Worm (Caenorhabditis elegans): ENCODE results near the gene Y81G3A.1.
A peak's percentile ranks its signal among the peaks of the same experiment; 100 is the strongest.

The Y81G3A.1 gene

DNA sequence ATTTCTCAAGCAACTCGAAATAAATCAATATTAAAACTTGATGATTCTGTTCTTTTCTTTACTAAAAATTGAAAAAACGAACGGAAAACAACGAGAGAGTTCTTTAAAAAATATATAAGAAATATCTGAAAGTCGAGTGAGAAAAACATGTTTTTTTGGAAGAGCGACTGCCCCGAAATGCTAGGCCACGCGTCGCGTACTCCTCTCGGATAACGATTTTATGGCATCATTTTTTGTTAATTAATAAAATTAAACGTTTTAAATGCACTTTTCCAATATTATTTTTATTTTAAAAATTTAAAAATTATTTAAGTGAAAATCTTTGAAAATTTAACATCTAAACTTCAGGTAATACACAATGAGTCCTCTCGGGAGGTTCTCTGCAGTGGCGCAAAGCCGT, 33.4 kb upstream of the Y81G3A.1 start, which contains the start of gene gfm-1 (continued):
- TF ChIP-seq skn-1 (tag; optimal IDR thresholded peaks at IDR 0.05) (peak; percentile 55), egl-13 (tag; optimal IDR thresholded peaks at IDR 0.05) (peak; percentile 88), hlh-4 (tag; optimal IDR thresholded peaks at IDR 0.05) (peak; percentile 71), egl-27 (tag; optimal IDR thresholded peaks at IDR 0.05) (no peak), grh-1 (GFP tag; IDR thresholded peaks at IDR 0.05) (peak; percentile 72), irx-1 (tag; optimal IDR thresholded peaks at IDR 0.05) (peak; percentile 94), elt-2 (tag; optimal IDR thresholded peaks at IDR 0.05) (peak; percentile 67), dpl-1 (GFP tag; optimal IDR thresholded peaks at IDR 0.05) (peak; percentile 53 to 72 (median 67)), aha-1 (tag; optimal IDR thresholded peaks at IDR 0.05) (no peak), nhr-47 (tag; optimal IDR thresholded peaks at IDR 0.05) (peak; percentile 91), rnt-1 (tag; optimal IDR thresholded peaks at IDR 0.05) (peak; percentile 98), elt-3 (tag; optimal IDR thresholded peaks at IDR 0.05) (peak in 1 of 6 experiments; percentile 50), C16A3.4 (tag; optimal IDR thresholded peaks at IDR 0.05) (peak; percentile 23)

- TF ChIP-seq lin-15B (tag; optimal IDR thresholded peaks at IDR 0.05) (no peak), pqm-1 (tag; optimal IDR thresholded peaks at IDR 0.05) (no peak)
Measured at ce11 chrII:13116710-13117109, 33.0 kb upstream of the Y81G3A.1 start, which contains the start of gene rict-1. Gene rict-1, minus strand, starts transcription at chrII:13116810.

DNA sequence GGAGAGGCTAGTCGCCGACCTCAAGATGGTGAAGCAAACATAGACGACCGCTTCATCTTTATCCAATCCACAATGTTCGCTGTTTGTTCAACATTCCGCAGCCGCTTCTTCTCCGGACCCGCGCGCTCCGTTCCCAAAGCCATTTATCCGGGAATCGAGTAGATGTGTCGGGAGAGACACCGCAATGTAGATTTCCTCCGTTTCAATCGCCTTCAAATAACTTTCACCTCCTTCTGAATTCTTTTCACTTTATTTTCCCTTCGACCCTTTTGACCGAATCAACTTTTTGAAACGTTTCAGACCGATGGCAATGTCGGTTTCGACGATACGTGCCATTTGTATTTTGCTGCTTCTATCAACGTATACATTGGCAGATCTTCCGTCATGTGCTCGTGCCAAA, 24.0 kb upstream of the Y81G3A.1 start, which contains the start of gene pqn-32:
Gene pqn-32 (plus strand): TSS at position 301 of the 400 bp plus-strand sequence.
- TF ChIP-seq efl-1 (optimal IDR thresholded peaks at IDR 0.05) (no peak), efl-1 (GFP tag; optimal IDR thresholded peaks at IDR 0.05 in 1 of 2) (peak in 1 of 2 experiments; percentile 63), blmp-1 (tag; optimal IDR thresholded peaks at IDR 0.05) (peak; percentile 67), aha-1 (tag; optimal IDR thresholded peaks at IDR 0.05) (no peak)

DNA sequence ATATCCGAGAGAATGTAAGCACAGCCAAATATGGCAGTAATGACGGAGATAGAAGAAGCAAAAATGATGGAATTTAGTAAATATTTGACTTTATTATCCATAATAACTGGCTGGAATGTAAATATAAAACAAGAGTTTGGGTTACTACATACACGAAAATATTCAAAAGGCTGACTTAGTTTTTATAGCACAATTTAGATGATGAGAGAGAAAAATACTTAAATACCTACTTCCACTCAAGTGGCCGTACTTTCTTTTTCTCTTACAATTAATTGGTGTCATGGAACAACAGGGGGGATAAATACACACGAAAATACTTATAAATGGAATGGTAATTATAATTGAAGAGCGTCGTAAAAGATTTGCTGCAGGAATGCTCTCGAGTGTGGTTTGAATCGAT, 14.4 kb upstream of the Y81G3A.1 start, which contains the start of gene col-86:
Gene col-86 (minus strand): TSS at position 101 of the 400 bp plus-strand sequence.
- TF ChIP-seq fos-1 (tag; optimal IDR thresholded peaks at IDR 0.05): no peak
- no peak for TF ChIP-seq nhr-20 (tag; optimal IDR thresholded peaks at IDR 0.05)
- no peak for TF ChIP-seq mef-2 (tag; optimal IDR thresholded peaks at IDR 0.05)
- TF ChIP-seq swsn-7 (tag; optimal IDR thresholded peaks at IDR 0.05): no peak
- TF ChIP-seq nhr-85 (tag): no peak
- TF ChIP-seq egl-13 (tag; optimal IDR thresholded peaks at IDR 0.05): no peak
- no peak for TF ChIP-seq fkh-10 (GFP tag; optimal IDR thresholded peaks at IDR 0.05)
- no peak for TF ChIP-seq lin-14 (GFP tag; optimal IDR thresholded peaks at IDR 0.05)
- no peak for TF ChIP-seq hlh-17 (GFP tag; optimal IDR thresholded peaks at IDR 0.05; ENCODE audit: borderline replicate concordance)
- TF ChIP-seq zag-1 (tag; optimal IDR thresholded peaks at IDR 0.05): no peak
- no peak for TF ChIP-seq lin-15B (tag; optimal IDR thresholded peaks at IDR 0.05)
- no peak for TF ChIP-seq nhr-76 (tag; optimal IDR thresholded peaks at IDR 0.05)
- TF ChIP-seq hpl-2 (GFP tag; optimal IDR thresholded peaks at IDR 0.05): no peak

- TF ChIP-seq nhr-237 (tag; optimal IDR thresholded peaks at IDR 0.05): no peak
- no peak for TF ChIP-seq ama-1 (optimal IDR thresholded peaks at IDR 0.05)
- TF ChIP-seq nhr-85 (tag): peak; percentile 9
- TF ChIP-seq unc-98 (GFP tag; IDR thresholded peaks at IDR 0.05): no peak
- TF ChIP-seq aha-1 (tag; optimal IDR thresholded peaks at IDR 0.05): no peak
- no peak for TF ChIP-seq dpl-1 (GFP tag; optimal IDR thresholded peaks at IDR 0.05)
- TF ChIP-seq efl-1 (optimal IDR thresholded peaks at IDR 0.05): no peak
- peak in 1 of 2 experiments; percentile 85 for TF ChIP-seq efl-1 (GFP tag; optimal IDR thresholded peaks at IDR 0.05 in 1 of 2)
Measured at ce11 chrII:13096345-13096744, 12.6 kb upstream of the Y81G3A.1 start.

DNA sequence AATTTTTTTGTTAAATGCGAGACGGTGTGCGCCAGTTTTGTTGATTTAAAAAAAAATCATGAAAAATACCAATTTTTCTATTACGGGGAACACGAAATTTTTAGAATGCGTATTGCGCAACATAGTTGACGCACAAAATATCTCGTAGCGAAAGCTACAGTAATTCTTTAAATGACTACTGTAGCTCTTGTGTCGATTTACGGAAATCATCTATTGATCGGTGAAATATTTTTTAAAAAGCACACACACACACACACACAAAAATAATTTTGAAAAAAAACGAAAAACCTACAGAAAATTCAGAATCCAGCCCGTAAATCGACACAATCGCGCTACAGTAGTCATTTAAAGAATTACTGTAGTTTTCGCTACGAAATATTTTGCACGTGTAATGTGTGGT, 8.1 kb upstream of the Y81G3A.1 start:
- TF ChIP-seq mef-2 (tag; optimal IDR thresholded peaks at IDR 0.05) (no peak), ceh-90 (tag; optimal IDR thresholded peaks at IDR 0.05) (no peak), pag-3 (tag; optimal IDR thresholded peaks at IDR 0.05; ENCODE audit: borderline replicate concordance, insufficient read depth) (no peak), ceh-82 (tag; optimal IDR thresholded peaks at IDR 0.05) (no peak), fos-1 (tag; optimal IDR thresholded peaks at IDR 0.05) (no peak), lin-39 (tag; optimal IDR thresholded peaks at IDR 0.05) (no peak), ceh-63 (GFP tag; optimal IDR thresholded peaks at IDR 0.05) (no peak), unc-86 (tag; optimal IDR thresholded peaks at IDR 0.05) (no peak)
